Worm (Caenorhabditis elegans): ENCODE results near the gene pept-1.

- no peak for TF ChIP-seq nhr-2 (tag; optimal IDR thresholded peaks at IDR 0.05)
- TF ChIP-seq snpc-4 (tag; optimal IDR thresholded peaks at IDR 0.05): no peak
- no peak for TF ChIP-seq nhr-237 (tag; optimal IDR thresholded peaks at IDR 0.05)
- TF ChIP-seq unc-39 (tag; optimal IDR thresholded peaks at IDR 0.05): no peak
- no peak for TF ChIP-seq unc-62 (GFP tag; optimal IDR thresholded peaks at IDR 0.05)
- TF ChIP-seq nhr-28 (tag; optimal IDR thresholded peaks at IDR 0.05): no peak
- no peak for TF ChIP-seq ztf-11 (tag; optimal IDR thresholded peaks at IDR 0.05)
- no peak for TF ChIP-seq nhr-12 (tag; optimal IDR thresholded peaks at IDR 0.05)
- TF ChIP-seq hlh-1 (tag; optimal IDR thresholded peaks at IDR 0.05): no peak
- no peak for TF ChIP-seq flh-1 (GFP tag; optimal IDR thresholded peaks at IDR 0.05)
These were observed 10.1 kb upstream of the pept-1 start, which contains the start of gene asp-14 for ce11 chrX:6446564-6446963.

Measured in whole organism, mixed stage, embryonic.